Fruit fly (Drosophila melanogaster) whole organism, pupa: ENCODE measurements around the gene Cypl.

Experiments
- CG10348 ChIP-seq: fragments of 200-800 bp; sonication (Bioruptor generic); IDR thresholded peaks from 2 replicates; pipeline ENCODE4 v1.3.6; 2022; ENCODE audit warnings: missing biosample characterization, missing genetic modification characterization
- CG12605 ChIP-seq: fragments of 200-800 bp; sonication (Bioruptor generic); IDR thresholded peaks from 2 replicates; pipeline ENCODE4 v1.3.6; 2022; ENCODE audit warnings: missing biosample characterization, missing genetic modification characterization
- CG13204 ChIP-seq: fragments of 200-800 bp; sonication (Bioruptor generic); optimal IDR thresholded peaks from 2 replicates; lab custom pipeline; 2018; ENCODE audit warnings: missing biosample characterization, mild to moderate bottlenecking, missing genetic modification characterization, moderate library complexity
- CG14655 ChIP-seq: fragments of 200-800 bp; sonication (Bioruptor generic); optimal IDR thresholded peaks from 3 replicates; lab custom pipeline; 2017; ENCODE audit warnings: mild to moderate bottlenecking, missing biosample characterization, missing genetic modification reagents, missing genetic modification characterization
- CG15710 ChIP-seq: fragments of 200-800 bp; sonication (Bioruptor generic); optimal IDR thresholded peaks from 2 replicates; lab custom pipeline; 2018; ENCODE audit warnings: missing biosample characterization, mild to moderate bottlenecking, missing genetic modification characterization, moderate library complexity
- CG17806 ChIP-seq: fragments of 200-800 bp; sonication (Bioruptor generic); optimal IDR thresholded peaks from 2 replicates; lab custom pipeline; 2018; ENCODE audit warnings: missing biosample characterization, mild to moderate bottlenecking, missing genetic modification characterization, moderate library complexity
- CG32121 ChIP-seq: fragments of 200-800 bp; sonication (Bioruptor generic); IDR thresholded peaks from 2 replicates; pipeline ENCODE4 v1.3.6; 2022; ENCODE audit warnings: missing biosample characterization, missing genetic modification characterization
- CG34367 ChIP-seq: fragments of 200-800 bp; sonication (Bioruptor generic); optimal IDR thresholded peaks from 2 replicates; lab custom pipeline; 2018; ENCODE audit warnings: missing biosample characterization, mild to moderate bottlenecking, missing genetic modification characterization
- CG4496 ChIP-seq: fragments of 200-800 bp; sonication (Bioruptor generic); IDR thresholded peaks from 3 replicates; pipeline ENCODE4 v1.3.6; 2022; ENCODE audit warnings: missing biosample characterization, missing genetic modification characterization
- CG8159 ChIP-seq: fragments of 200-800 bp; sonication (Bioruptor generic); optimal IDR thresholded peaks from 3 replicates; lab custom pipeline; 2018; ENCODE audit warnings: missing biosample characterization, mild to moderate bottlenecking, missing genetic modification characterization, moderate library complexity
- CG8301 ChIP-seq: fragments of 200-800 bp; sonication (Bioruptor generic); optimal IDR thresholded peaks from 2 replicates; lab custom pipeline; 2018; ENCODE audit warnings: missing biosample characterization, mild to moderate bottlenecking, missing genetic modification characterization
- CG9948 ChIP-seq: fragments of 200-800 bp; sonication (Bioruptor generic); optimal IDR thresholded peaks from 2 replicates; lab custom pipeline; 2018; ENCODE audit warnings: missing biosample characterization, mild to moderate bottlenecking, missing genetic modification characterization, moderate library complexity
- D1 ChIP-seq: fragments of 200-800 bp; sonication (Bioruptor generic); optimal IDR thresholded peaks from 2 replicates; lab custom pipeline; 2018; ENCODE audit warnings: missing biosample characterization, mild to moderate bottlenecking, missing genetic modification characterization, moderate library complexity
- EcR ChIP-seq: fragments of 200-800 bp; sonication (Bioruptor generic); optimal IDR thresholded peaks from 3 replicates; lab custom pipeline; 2019; ENCODE audit warnings: missing biosample characterization, missing genetic modification characterization, mild to moderate bottlenecking, moderate library complexity, missing genetic modification reagents
- Ets98B ChIP-seq: fragments of 200-800 bp; sonication (Bioruptor generic); IDR thresholded peaks from 2 replicates; pipeline ENCODE4 v1.3.6; 2022; ENCODE audit warnings: missing biosample characterization, missing genetic modification characterization
- Pif1A ChIP-seq: fragments of 200-800 bp; sonication (Bioruptor generic); optimal IDR thresholded peaks from 3 replicates; lab custom pipeline; 2016; ENCODE audit warnings: missing biosample characterization, missing genetic modification characterization
- Pif1B ChIP-seq: fragments of 200-800 bp; sonication (Bioruptor generic); optimal IDR thresholded peaks from 3 replicates; lab custom pipeline; 2016; ENCODE audit warnings: missing biosample characterization, missing genetic modification characterization
- Snoo ChIP-seq: fragments of 200-800 bp; sonication (Bioruptor generic); optimal IDR thresholded peaks from 3 replicates; lab custom pipeline; 2017; ENCODE audit warnings: missing biosample characterization, mild to moderate bottlenecking, missing genetic modification characterization, inconsistent platforms
- fd96Ca ChIP-seq: fragments of 200-800 bp; sonication (Bioruptor generic); IDR thresholded peaks from 3 replicates; pipeline ENCODE4 v1.3.6; 2022; ENCODE audit warnings: missing biosample characterization, missing genetic modification characterization
- gl ChIP-seq: fragments of 200-800 bp; sonication (Bioruptor generic); optimal IDR thresholded peaks from 2 replicates; lab custom pipeline; 2018; ENCODE audit warnings: missing biosample characterization, mild to moderate bottlenecking, missing genetic modification characterization
- rn ChIP-seq: fragments of 200-800 bp; sonication (Bioruptor generic); IDR thresholded peaks from 2 replicates; pipeline ENCODE4 v1.3.6; 2022; ENCODE audit warnings: missing biosample characterization, missing genetic modification characterization

Gene Cypl

DNA sequence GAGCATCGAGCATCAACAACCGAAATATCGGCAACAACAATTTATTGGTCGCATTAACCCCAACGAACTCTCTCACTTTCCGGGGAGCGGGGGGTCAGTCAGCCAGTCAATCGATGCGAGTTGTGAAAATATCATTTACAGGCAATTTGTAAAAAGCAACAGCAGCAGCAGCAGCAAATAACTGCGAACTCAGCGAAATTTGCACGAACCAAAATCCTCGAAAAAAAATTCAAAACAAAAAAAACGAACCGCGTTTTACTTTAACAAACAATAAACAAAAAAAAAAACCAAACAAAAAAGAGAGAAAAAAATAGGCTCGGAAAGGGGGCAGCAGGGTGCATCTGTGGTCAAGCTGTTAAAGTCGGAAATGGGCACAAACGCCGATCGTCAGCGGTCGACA is 27.1 kb downstream of the Cypl start:
- TF ChIP-seq CG10348 (GFP tag; lab: Robert Waterston, UW) (no peak), CG12605 (GFP tag; lab: Robert Waterston, UW) (no peak), CG14655 (GFP tag; lab: Kevin White, UChicago) (no peak), CG4496 (GFP tag; lab: Robert Waterston, UW) (no peak), D1 (tag; lab: Kevin White, UChicago) (no peak), Ets98B (GFP tag; lab: Robert Waterston, UW) (no peak), CG15710 (no peak), CG32121 (no peak), CG34367 (tag; lab: Kevin White, UChicago) (no peak), Pif1B (GFP tag; lab: Kevin White, UChicago) (no peak), gl (tag; lab: Kevin White, UChicago) (no peak)

DNA sequence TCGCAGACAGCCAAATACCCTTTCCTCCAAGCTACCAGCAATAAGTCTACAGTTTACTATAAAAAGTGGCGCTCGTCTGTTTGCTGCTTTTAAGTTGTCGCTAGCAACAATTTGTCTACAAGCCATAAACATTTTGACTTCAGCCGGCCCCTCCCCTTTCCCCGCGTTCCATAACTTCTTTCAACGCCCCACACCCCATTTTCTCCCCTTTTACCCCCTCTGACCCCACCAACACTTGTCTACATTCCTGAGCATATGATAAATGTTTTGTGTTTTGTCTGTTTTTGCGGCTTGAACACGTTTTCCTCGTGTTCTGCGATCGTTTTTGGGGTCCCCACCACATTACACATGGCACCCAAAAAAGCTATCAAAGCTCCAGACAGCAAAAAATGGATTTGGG is 29.1 kb downstream of the Cypl start:
- TF ChIP-seq CG9948 (tag; lab: Kevin White, UChicago), result no peak

DNA sequence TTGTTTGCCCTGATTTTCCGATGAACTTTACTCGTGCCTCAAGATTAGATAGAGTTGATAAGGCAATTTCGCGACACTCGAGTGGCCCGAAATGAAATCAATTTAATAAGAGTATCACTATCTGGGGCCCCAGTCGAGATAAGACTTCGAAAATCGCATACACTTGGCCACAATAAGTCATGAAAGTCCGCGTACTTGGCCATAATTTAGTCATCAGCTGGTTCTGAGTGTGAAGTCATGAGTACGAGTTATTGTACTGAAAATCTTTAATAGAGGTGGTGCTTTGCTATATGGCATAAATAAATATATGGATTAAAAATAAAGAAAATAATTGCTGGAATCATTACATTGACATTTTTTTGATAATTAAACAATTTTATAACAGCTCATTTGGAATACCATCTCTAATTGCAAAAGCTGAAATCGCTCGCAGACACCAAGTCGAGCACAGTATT is 30.9 kb downstream of the Cypl start:
- TF ChIP-seq Snoo (tag; lab: Kevin White, UChicago) (no peak), CG32121 (no peak), Pif1A (GFP tag; lab: Kevin White, UChicago) (no peak), gl (tag; lab: Kevin White, UChicago) (no peak), CG4496 (GFP tag; lab: Robert Waterston, UW) (0 out of 3 replicates have a peak, but pooled peaks have one; percentile 36), CG34367 (tag; lab: Kevin White, UChicago) (no peak), CG10348 (GFP tag; lab: Robert Waterston, UW) (no peak), Ets98B (GFP tag; lab: Robert Waterston, UW) (0 out of 2 replicates have a peak, but pooled peaks have one; percentile 18), fd96Ca (GFP tag; lab: Robert Waterston, UW) (no peak), Pif1B (GFP tag; lab: Kevin White, UChicago) (no peak), EcR (GFP tag; lab: Kevin White, UChicago) (no peak), CG15710 (no peak), CG14655 (GFP tag; lab: Kevin White, UChicago) (no peak), CG12605 (GFP tag; lab: Robert Waterston, UW) (no peak), CG9948 (tag; lab: Kevin White, UChicago) (no peak)

DNA sequence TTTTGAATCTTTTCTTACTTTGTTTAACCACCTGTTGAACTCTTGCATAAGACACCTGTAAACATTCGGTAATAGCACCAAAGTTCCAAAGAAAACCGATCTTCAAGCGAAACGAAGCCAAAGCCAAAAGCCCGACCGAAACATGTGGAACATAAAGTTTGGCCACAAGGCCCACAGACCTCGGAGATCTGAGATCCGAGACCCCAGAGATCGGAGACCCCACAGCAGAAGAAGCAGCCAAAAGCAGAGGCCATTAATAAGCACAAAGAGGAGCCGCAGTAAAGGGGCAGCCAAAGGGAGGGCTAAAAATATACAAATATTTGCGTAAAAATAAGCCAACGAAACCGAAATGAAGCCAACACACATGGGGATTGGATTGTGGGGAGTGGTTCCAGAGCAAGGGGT is 31.9 kb downstream of the Cypl start:
- TF ChIP-seq CG8301 (tag; lab: Kevin White, UChicago) (no peak), CG15710 (no peak), EcR (GFP tag; lab: Kevin White, UChicago) (peak; percentile 60), CG34367 (tag; lab: Kevin White, UChicago) (no peak)
- TF ChIP-seq, all 21 proteins: peak for 1

DNA sequence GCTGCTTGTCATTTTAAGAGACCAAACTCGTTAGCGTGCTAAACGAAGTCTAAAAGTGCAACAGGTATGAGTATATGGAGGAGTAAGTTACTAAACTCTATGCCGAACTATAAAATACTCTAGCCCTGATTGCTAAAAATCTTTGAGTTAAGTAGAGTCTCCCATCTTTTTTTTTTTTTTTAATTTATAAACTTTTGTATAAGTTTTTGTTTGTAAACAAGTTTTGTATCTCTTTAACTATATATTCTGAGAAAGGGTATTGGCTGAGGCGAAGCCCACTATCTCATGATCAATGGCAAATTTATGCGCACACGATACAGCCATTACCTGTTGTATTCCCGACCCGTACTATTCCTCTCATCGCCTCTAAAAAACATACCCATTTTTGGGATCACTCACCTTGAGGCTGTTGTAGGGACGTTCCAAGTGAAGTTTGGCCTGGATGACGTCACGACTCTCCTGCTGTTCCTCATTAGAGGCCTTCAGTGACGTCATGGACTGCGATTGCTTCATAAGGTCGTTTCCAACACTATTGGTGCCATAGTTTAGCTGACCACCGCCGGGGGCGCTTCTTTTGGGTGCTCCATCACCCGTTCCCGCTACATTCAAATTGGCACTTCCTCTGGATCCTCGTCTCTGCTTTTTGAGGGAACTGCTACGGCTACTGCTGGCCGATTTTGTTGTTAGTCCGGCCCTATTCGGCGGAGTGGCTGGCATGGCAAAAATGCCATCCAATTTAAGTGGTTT is 35.0 kb downstream of the Cypl start:
- TF ChIP-seq CG32121, result 0 out of 2 replicates have a peak, but pooled peaks have one; percentile 17
- TF ChIP-seq CG9948 (tag; lab: Kevin White, UChicago), result no peak
- no peak for TF ChIP-seq Pif1A (GFP tag; lab: Kevin White, UChicago)
- peak; percentile 42; the same call in 1 of the 2 replicates for TF ChIP-seq Ets98B (GFP tag; lab: Robert Waterston, UW)
- no peak for TF ChIP-seq Snoo (tag; lab: Kevin White, UChicago)
- no peak for TF ChIP-seq EcR (GFP tag; lab: Kevin White, UChicago)
- TF ChIP-seq CG14655 (GFP tag; lab: Kevin White, UChicago), result peak; percentile 63
- peak; percentile 55; the same call in 1 of the 2 replicates for TF ChIP-seq CG12605 (GFP tag; lab: Robert Waterston, UW)
- peak; percentile 21 for TF ChIP-seq CG15710
- TF ChIP-seq D1 (tag; lab: Kevin White, UChicago), result no peak
- TF ChIP-seq CG4496 (GFP tag; lab: Robert Waterston, UW), result no peak; the same call in 2 of the 3 replicates
- no peak for TF ChIP-seq fd96Ca (GFP tag; lab: Robert Waterston, UW)
- no peak for TF ChIP-seq Pif1B (GFP tag; lab: Kevin White, UChicago)
- TF ChIP-seq CG8159 (tag; lab: Kevin White, UChicago), result no peak
- TF ChIP-seq gl (tag; lab: Kevin White, UChicago), result no peak
- peak; percentile 38 for TF ChIP-seq CG8301 (tag; lab: Kevin White, UChicago)
- no peak for TF ChIP-seq CG17806
- TF ChIP-seq CG13204 (GFP tag; lab: Kevin White, UChicago), result no peak
- no peak for TF ChIP-seq rn (GFP tag; lab: Robert Waterston, UW)
- TF ChIP-seq CG34367 (tag; lab: Kevin White, UChicago), result no peak
- TF ChIP-seq, all 21 proteins: peak for 6

DNA sequence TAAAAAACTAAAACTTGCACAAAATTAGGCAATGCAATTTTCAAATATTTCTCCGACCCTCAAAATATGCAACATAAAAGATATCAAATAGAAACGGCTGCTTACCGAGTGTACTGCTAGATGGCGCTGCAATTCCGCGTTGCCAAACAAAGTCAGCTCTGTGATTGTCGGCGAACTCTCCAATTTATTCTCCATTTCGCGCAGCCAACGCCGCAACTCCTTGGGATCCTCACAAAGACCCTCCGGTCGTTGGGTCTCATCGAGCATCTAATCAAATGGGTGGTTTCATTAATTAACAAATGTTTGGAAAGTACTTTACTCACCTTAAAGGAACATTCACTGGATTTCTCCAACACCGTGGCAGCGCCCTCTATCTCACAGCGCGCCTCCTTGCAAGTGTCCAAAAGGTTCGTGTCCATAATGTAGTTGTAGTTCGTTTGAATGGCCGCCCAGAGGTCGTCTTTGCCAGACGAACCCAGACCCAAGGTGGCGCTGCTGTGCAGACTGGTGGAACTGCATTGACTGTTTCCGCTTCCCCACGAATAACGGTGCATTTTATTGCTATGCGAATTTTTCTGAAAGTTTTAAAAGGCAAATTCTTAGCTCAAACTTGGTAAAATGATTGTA is 36.8 kb downstream of the Cypl start:
- TF ChIP-seq CG12605 (GFP tag; lab: Robert Waterston, UW) (no peak), D1 (tag; lab: Kevin White, UChicago) (no peak), CG14655 (GFP tag; lab: Kevin White, UChicago) (peak; percentile 11), CG17806 (no peak), Pif1A (GFP tag; lab: Kevin White, UChicago) (no peak), rn (GFP tag; lab: Robert Waterston, UW) (peak; percentile 54), Ets98B (GFP tag; lab: Robert Waterston, UW) (peak; percentile 12), CG15710 (peak; percentile 23), fd96Ca (GFP tag; lab: Robert Waterston, UW) (no peak), Snoo (tag; lab: Kevin White, UChicago) (peak; percentile 69), CG8159 (tag; lab: Kevin White, UChicago) (no peak), CG34367 (tag; lab: Kevin White, UChicago) (peak; percentile 27), gl (tag; lab: Kevin White, UChicago) (peak; percentile 11), CG4496 (GFP tag; lab: Robert Waterston, UW) (peak; percentile 58), CG13204 (GFP tag; lab: Kevin White, UChicago) (no peak)
